Worm (Caenorhabditis elegans): ENCODE data around the gene grd-14.

Gene grd-14

ce11 chrX:8481716-8482115, 18.1 kb upstream of the grd-14 start (continued):
- TF ChIP-seq dmd-9 (GFP tag; IDR thresholded peaks at IDR 0.05) (no peak), nhr-48 (tag; optimal IDR thresholded peaks at IDR 0.05) (no peak), hlh-11 (tag; optimal IDR thresholded peaks at IDR 0.05) (peak; percentile 15), dve-1 (tag; optimal IDR thresholded peaks at IDR 0.05; ENCODE audit: insufficient read depth) (no peak), jun-1 (tag; optimal IDR thresholded peaks at IDR 0.05) (no peak), nhr-237 (tag; optimal IDR thresholded peaks at IDR 0.05) (no peak), nhr-111 (GFP tag; optimal IDR thresholded peaks at IDR 0.05) (no peak), gei-8 (GFP tag; optimal IDR thresholded peaks at IDR 0.05) (no peak), Y5F2A.4 (GFP tag; optimal IDR thresholded peaks at IDR 0.05) (no peak), madf-5 (GFP tag; IDR thresholded peaks at IDR 0.05) (no peak), egl-43 (GFP tag; IDR thresholded peaks at IDR 0.05) (no peak), F44E2.7 (GFP tag; IDR thresholded peaks at IDR 0.05) (no peak), zag-1 (tag; optimal IDR thresholded peaks at IDR 0.05) (no peak), lin-39 (tag; optimal IDR thresholded peaks at IDR 0.05) (no peak), Y75B8A.6 (GFP tag; IDR thresholded peaks at IDR 0.05) (no peak), fkh-10 (GFP tag; optimal IDR thresholded peaks at IDR 0.05) (peak; percentile 64), mep-1 (tag; optimal IDR thresholded peaks at IDR 0.05) (peak; percentile 43), zip-2 (tag; optimal IDR thresholded peaks at IDR 0.05) (no peak)

- TF ChIP-seq mxl-2 (GFP tag; conservative IDR thresholded peaks at IDR 0.05): no peak
- TF ChIP-seq aha-1 (tag): peak; percentile 92
Measured at ce11 chrX:8483951-8484350, 15.9 kb upstream of the grd-14 start.

- TF ChIP-seq dmd-9 (GFP tag; IDR thresholded peaks at IDR 0.05): no peak
- peak; percentile 62 for TF ChIP-seq nhr-48 (tag; optimal IDR thresholded peaks at IDR 0.05)
- peak; percentile 52 for TF ChIP-seq nhr-28 (tag; optimal IDR thresholded peaks at IDR 0.05)
- peak in 1 of 2 experiments; percentile 52 for TF ChIP-seq mdl-1 (tag; optimal IDR thresholded peaks at IDR 0.05)
- TF ChIP-seq lir-3 (tag; optimal IDR thresholded peaks at IDR 0.05): no peak
- TF ChIP-seq nhr-42 (GFP tag; IDR thresholded peaks at IDR 0.05): no peak
- peak; percentile 33 for TF ChIP-seq mxl-3 (GFP tag; optimal IDR thresholded peaks at IDR 0.05)
Measured at ce11 chrX:8485392-8485791, 14.4 kb upstream of the grd-14 start.

- no peak for TF ChIP-seq fkh-10 (GFP tag; optimal IDR thresholded peaks at IDR 0.05)
- TF ChIP-seq aha-1 (tag): peak; percentile 52
- peak in 1 of 2 experiments; percentile 92 for TF ChIP-seq unc-62 (GFP tag; optimal IDR thresholded peaks at IDR 0.05 in 1 of 2)
- TF ChIP-seq unc-62 (tag; optimal IDR thresholded peaks at IDR 0.05): no peak
- TF ChIP-seq rbr-2 (tag; optimal IDR thresholded peaks at IDR 0.05): no peak
Measured at ce11 chrX:8489415-8489814, 10.4 kb upstream of the grd-14 start.

ce11 chrX:8489886-8490285, 9.9 kb upstream of the grd-14 start:
- TF ChIP-seq egl-43 (GFP tag; IDR thresholded peaks at IDR 0.05): no peak
- TF ChIP-seq unc-130 (GFP tag; optimal IDR thresholded peaks at IDR 0.05): no peak
- TF ChIP-seq lin-1 (GFP tag; IDR thresholded peaks at IDR 0.05): no peak
- peak; percentile 87 for TF ChIP-seq fkh-10 (GFP tag; optimal IDR thresholded peaks at IDR 0.05)
- TF ChIP-seq ztf-7 (tag; optimal IDR thresholded peaks at IDR 0.05): no peak
- TF ChIP-seq F44E2.7 (GFP tag; IDR thresholded peaks at IDR 0.05): no peak
- TF ChIP-seq mxl-3 (GFP tag; optimal IDR thresholded peaks at IDR 0.05): no peak
- TF ChIP-seq ctbp-1 (GFP tag; IDR thresholded peaks at IDR 0.05): 0 out of 2 replicates have a peak, but pooled peaks have one; percentile 30
- TF ChIP-seq gei-8 (GFP tag; optimal IDR thresholded peaks at IDR 0.05): no peak

ce11 chrX:8492750-8493149, 7.1 kb upstream of the grd-14 start:
- TF ChIP-seq nhr-25 (tag; optimal IDR thresholded peaks at IDR 0.05; ENCODE audit: borderline replicate concordance, insufficient read depth): no peak
- peak; percentile 9 for TF ChIP-seq nhr-77 (tag; optimal IDR thresholded peaks at IDR 0.05)
- peak; percentile 19 for TF ChIP-seq pqm-1 (tag; optimal IDR thresholded peaks at IDR 0.05)
- no peak for TF ChIP-seq mep-1 (tag; optimal IDR thresholded peaks at IDR 0.05)
- TF ChIP-seq Y48G9A.11 (GFP tag; IDR thresholded peaks at IDR 0.05): no peak
- TF ChIP-seq lin-15B (tag; optimal IDR thresholded peaks at IDR 0.05): no peak
- no peak for TF ChIP-seq zag-1 (tag; optimal IDR thresholded peaks at IDR 0.05)
- TF ChIP-seq egl-27 (tag; optimal IDR thresholded peaks at IDR 0.05): no peak
- no peak for TF ChIP-seq madf-5 (GFP tag; IDR thresholded peaks at IDR 0.05)
- no peak for TF ChIP-seq nhr-42 (GFP tag; IDR thresholded peaks at IDR 0.05)
- TF ChIP-seq unc-62 (GFP tag; optimal IDR thresholded peaks at IDR 0.05 in 1 of 2): no peak
- no peak for TF ChIP-seq unc-62 (tag; optimal IDR thresholded peaks at IDR 0.05)
- TF ChIP-seq dmd-9 (GFP tag; IDR thresholded peaks at IDR 0.05): no peak
- no peak for TF ChIP-seq snpc-1.2 (GFP tag; IDR thresholded peaks at IDR 0.05)
- TF ChIP-seq lin-38 (GFP tag; IDR thresholded peaks at IDR 0.05): no peak
- TF ChIP-seq nhr-41 (GFP tag; IDR thresholded peaks at IDR 0.05): no peak
- no peak for TF ChIP-seq nhr-11 (tag; optimal IDR thresholded peaks at IDR 0.05)
- TF ChIP-seq dve-1 (tag; optimal IDR thresholded peaks at IDR 0.05; ENCODE audit: insufficient read depth): peak; percentile 26
- no peak for TF ChIP-seq hmg-1.1 (GFP tag; IDR thresholded peaks at IDR 0.05)
